Fruit fly (Drosophila melanogaster) whole organism, prepupa: ENCODE results near the gene CG3168.

Experiments used
- CG10669 ChIP-seq: fragments of 200-800 bp; sonication (Bioruptor generic); optimal IDR thresholded peaks from 3 replicates; lab custom pipeline; 2018; ENCODE audit warnings: missing biosample characterization, mild to moderate bottlenecking, missing genetic modification characterization, moderate library complexity
- CG11294 ChIP-seq: fragments of 200-800 bp; sonication (Bioruptor generic); IDR thresholded peaks from 2 replicates; pipeline ENCODE4 v1.3.6; 2022; ENCODE audit warnings: missing biosample characterization, missing genetic modification characterization
- CG11762 ChIP-seq: fragments of 200-800 bp; sonication (Bioruptor generic); optimal IDR thresholded peaks from 3 replicates; lab custom pipeline; 2016; ENCODE audit warnings: missing biosample characterization, missing genetic modification characterization; ENCODE audit not compliant: insufficient read depth
- CG15336 ChIP-seq: fragments of 200-800 bp; sonication (Bioruptor generic); IDR thresholded peaks from 2 replicates; pipeline ENCODE4 v1.3.6; 2022; ENCODE audit warnings: missing biosample characterization, missing genetic modification characterization
- CG1621 ChIP-seq: fragments of 200-800 bp; sonication (Bioruptor generic); optimal IDR thresholded peaks from 3 replicates; lab custom pipeline; 2018; ENCODE audit warnings: missing biosample characterization, mild to moderate bottlenecking, missing genetic modification characterization
- CG3032 ChIP-seq: fragments of 200-800 bp; optimal IDR thresholded peaks from 2 replicates; lab custom pipeline; 2019; ENCODE audit warnings: missing biosample characterization, mild to moderate bottlenecking, missing genetic modification characterization, moderate library complexity
- CG3919 ChIP-seq: fragments of 200-800 bp; sonication (Bioruptor generic); optimal IDR thresholded peaks from 3 replicates; lab custom pipeline; 2016; ENCODE audit warnings: missing biosample characterization, missing genetic modification characterization
- CG4318 ChIP-seq: fragments of 200-800 bp; sonication (Bioruptor generic); optimal IDR thresholded peaks from 3 replicates; lab custom pipeline; 2017; ENCODE audit warnings: missing biosample characterization, mild to moderate bottlenecking, missing genetic modification characterization
- CG6792 ChIP-seq: fragments of 200-800 bp; sonication (Bioruptor generic); optimal IDR thresholded peaks from 3 replicates; lab custom pipeline; 2016; ENCODE audit warnings: missing biosample characterization, missing genetic modification characterization
- CG6808 ChIP-seq: fragments of 200-800 bp; sonication (Bioruptor generic); optimal IDR thresholded peaks from 3 replicates; lab custom pipeline; 2017; ENCODE audit warnings: missing biosample characterization, missing genetic modification characterization, mild to moderate bottlenecking, moderate library complexity, missing genetic modification reagents
- CG6854 ChIP-seq: fragments of 200-800 bp; sonication (Bioruptor generic); optimal IDR thresholded peaks from 2 replicates; lab custom pipeline; 2017; ENCODE audit warnings: missing biosample characterization, mild to moderate bottlenecking, missing genetic modification characterization
- CG7368 ChIP-seq: fragments of 200-800 bp; sonication (Bioruptor generic); optimal IDR thresholded peaks from 3 replicates; lab custom pipeline; 2016; ENCODE audit warnings: missing biosample characterization, missing genetic modification characterization
- CG8119 ChIP-seq: fragments of 200-800 bp; sonication (Bioruptor generic); IDR thresholded peaks from 3 replicates; pipeline ENCODE4 v1.3.6; 2022; ENCODE audit warnings: missing biosample characterization, missing genetic modification characterization
- CG8319 ChIP-seq: fragments of 200-800 bp; sonication (Bioruptor generic); optimal IDR thresholded peaks from 3 replicates; lab custom pipeline; 2016; ENCODE audit warnings: missing biosample characterization, missing genetic modification characterization
- Eip78C ChIP-seq: fragments of 200-800 bp; sonication (Bioruptor generic); peaks from one replicate; lab custom pipeline; 2016; ENCODE audit warnings: missing biosample characterization, missing genetic modification characterization
- Ets96B ChIP-seq: fragments of 200-800 bp; optimal IDR thresholded peaks from 2 replicates; lab custom pipeline; 2019; ENCODE audit warnings: missing biosample characterization, mild to moderate bottlenecking, missing genetic modification characterization, moderate library complexity
- Gug ChIP-seq: fragments of 200-800 bp; sonication (Bioruptor generic); IDR thresholded peaks from 2 replicates; pipeline ENCODE4 v1.3.6; 2022; ENCODE audit warnings: missing biosample characterization, missing genetic modification characterization
- Hr39 ChIP-seq: fragments of 200-800 bp; sonication (Bioruptor generic); optimal IDR thresholded peaks from 2 replicates; lab custom pipeline; 2016; ENCODE audit warnings: missing biosample characterization, missing genetic modification characterization
- Hr4 ChIP-seq: fragments of 200-800 bp; sonication (Bioruptor generic); optimal IDR thresholded peaks from 3 replicates; lab custom pipeline; 2016; ENCODE audit warnings: missing biosample characterization, missing genetic modification characterization
- Lpt ChIP-seq: fragments of 200-800 bp; sonication (Bioruptor generic); optimal IDR thresholded peaks from 3 replicates; lab custom pipeline; 2016; ENCODE audit warnings: missing biosample characterization, missing genetic modification characterization
- Met ChIP-seq: fragments of 200-800 bp; sonication (Bioruptor generic); optimal IDR thresholded peaks from 3 replicates; lab custom pipeline; 2016; ENCODE audit warnings: missing biosample characterization, missing genetic modification characterization
- Sox102F ChIP-seq: fragments of 200-800 bp; sonication (Bioruptor generic); optimal IDR thresholded peaks from 2 replicates; lab custom pipeline; 2016; ENCODE audit warnings: missing biosample characterization, mild to moderate bottlenecking, missing genetic modification characterization
- Sox14 ChIP-seq: fragments of 200-800 bp; sonication (Bioruptor generic); optimal IDR thresholded peaks from 3 replicates; lab custom pipeline; 2016; ENCODE audit warnings: missing biosample characterization, missing genetic modification characterization
- Sox15 ChIP-seq: fragments of 200-800 bp; sonication (Bioruptor generic); optimal IDR thresholded peaks from 3 replicates; lab custom pipeline; 2016; ENCODE audit warnings: missing biosample characterization, missing genetic modification characterization
- acj6 ChIP-seq: fragments of 200-800 bp; sonication (Bioruptor generic); optimal IDR thresholded peaks from 3 replicates; lab custom pipeline; 2016; ENCODE audit warnings: missing biosample characterization, missing genetic modification characterization
- dsx ChIP-seq: fragments of 200-800 bp; optimal IDR thresholded peaks from 3 replicates; lab custom pipeline; 2019; ENCODE audit warnings: missing biosample characterization, mild to moderate bottlenecking, missing genetic modification characterization, moderate library complexity; ENCODE audit not compliant: poor library complexity, severe bottlenecking
- eg ChIP-seq: fragments of 200-800 bp; sonication (Bioruptor generic); IDR thresholded peaks from 3 replicates; pipeline ENCODE4 v1.3.6; 2022; ENCODE audit warnings: missing biosample characterization, missing genetic modification characterization
- esn ChIP-seq: fragments of 200-800 bp; sonication (Bioruptor generic); optimal IDR thresholded peaks from 2 replicates; lab custom pipeline; 2016; ENCODE audit warnings: missing biosample characterization, mild to moderate bottlenecking, missing genetic modification characterization, moderate library complexity
- fd59A ChIP-seq: fragments of 200-800 bp; sonication (Bioruptor generic); optimal IDR thresholded peaks from 2 replicates; lab custom pipeline; 2017; ENCODE audit warnings: missing biosample characterization, mild to moderate bottlenecking, missing genetic modification characterization, missing genetic modification reagents
- fd85E ChIP-seq: fragments of 200-800 bp; sonication (Bioruptor generic); optimal IDR thresholded peaks from 3 replicates; lab custom pipeline; 2016; ENCODE audit warnings: missing biosample characterization, missing genetic modification characterization
- fkh ChIP-seq: fragments of 200-800 bp; sonication (Bioruptor generic); optimal IDR thresholded peaks from 3 replicates; lab custom pipeline; 2017; ENCODE audit warnings: missing biosample characterization, mild to moderate bottlenecking, missing genetic modification characterization, moderate library complexity
- lz ChIP-seq: fragments of 200-800 bp; sonication (Bioruptor generic); optimal IDR thresholded peaks from 3 replicates; lab custom pipeline; 2016; ENCODE audit warnings: missing biosample characterization, missing genetic modification characterization
- net ChIP-seq: fragments of 200-800 bp; sonication (Bioruptor generic); optimal IDR thresholded peaks from 3 replicates; lab custom pipeline; 2016; ENCODE audit warnings: missing biosample characterization, missing genetic modification characterization
- salr ChIP-seq, 2 experiments: fragments of 200-800 bp; sonication (Bioruptor generic); optimal IDR thresholded peaks; 3 replicates each; lab custom pipeline; 2016 to 2018; ENCODE audit warnings: missing biosample characterization in 2 of 2, missing genetic modification characterization in 2 of 2, mild to moderate bottlenecking in 1 of 2
- ss ChIP-seq, 2 experiments: fragments of 200-800 bp; sonication (Bioruptor generic); optimal IDR thresholded peaks; 2 replicates in 1 of 2; 3 replicates in 1 of 2; lab custom pipeline; 2017 to 2018; ENCODE audit warnings: mild to moderate bottlenecking in 2 of 2, missing biosample characterization in 2 of 2, missing genetic modification characterization in 2 of 2, moderate library complexity in 1 of 2
- svp ChIP-seq: fragments of 200-800 bp; sonication (Bioruptor generic); peaks from one replicate; lab custom pipeline; 2016; ENCODE audit warnings: missing biosample characterization, missing genetic modification characterization
- topi ChIP-seq: fragments of 200-800 bp; sonication (Bioruptor generic); optimal IDR thresholded peaks from 3 replicates; lab custom pipeline; 2016; ENCODE audit warnings: missing biosample characterization, missing genetic modification characterization
- vri ChIP-seq: fragments of 200-800 bp; sonication (Bioruptor generic); optimal IDR thresholded peaks from 3 replicates; lab custom pipeline; 2016; ENCODE audit warnings: missing biosample characterization, mild to moderate bottlenecking, missing genetic modification characterization

Gene CG3168

DNA sequence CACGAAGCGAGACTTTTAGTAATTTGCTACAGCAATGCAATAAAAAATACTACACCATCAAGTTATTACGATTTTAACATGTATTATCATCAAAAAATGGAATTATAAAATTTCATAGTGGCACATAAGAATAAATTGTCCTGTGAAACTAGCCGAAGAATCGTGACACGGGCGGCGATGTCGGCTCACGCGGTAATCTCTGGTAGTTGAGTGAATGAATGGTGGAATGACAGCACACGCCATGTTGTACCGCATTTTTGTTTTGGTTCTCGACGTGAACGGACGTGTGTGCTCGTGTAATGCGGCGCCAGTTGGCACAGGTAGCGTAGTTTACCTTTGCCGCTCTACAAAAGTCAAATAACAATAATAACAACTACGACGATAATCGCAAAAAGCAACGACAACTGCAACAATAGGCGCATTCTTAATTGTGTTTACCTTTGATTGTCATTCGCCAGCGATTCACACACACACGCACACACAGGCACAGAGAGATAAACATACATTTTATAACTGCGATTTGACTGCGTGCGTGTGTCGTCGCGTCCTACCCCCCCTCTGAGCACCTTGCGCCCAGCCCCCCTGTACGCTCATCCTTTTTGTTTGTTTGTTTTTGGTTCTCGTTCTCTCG is 40.4 kb downstream of the CG3168 start, which contains the start of gene CG14441 (continued):
- TF ChIP-seq svp (GFP tag; lab: Kevin White, UChicago) = peak; percentile 68
- no peak; the same call in 1 of the 3 replicates for TF ChIP-seq CG8119 (GFP tag; lab: Robert Waterston, UW)
- peak; percentile 93 for TF ChIP-seq Eip78C (GFP tag; lab: Kevin White, UChicago)
- TF ChIP-seq CG4318 (GFP tag; lab: Kevin White, UChicago) = no peak
- TF ChIP-seq CG11762 (GFP tag; lab: Kevin White, UChicago) = peak; percentile 18
- no peak for TF ChIP-seq acj6
- peak; percentile 75 to 81 for TF ChIP-seq ss (GFP tag; optimal IDR thresholded peaks at IDR 0.05; lab: Kevin White, UChicago)
- TF ChIP-seq CG3032 (tag; lab: Kevin White, UChicago) = peak; percentile 43
- peak; percentile 62 for TF ChIP-seq vri (GFP tag; lab: Kevin White, UChicago)
- TF ChIP-seq CG3919 (GFP tag; lab: Kevin White, UChicago) = peak; percentile 61
- TF ChIP-seq Hr39 (GFP tag; lab: Kevin White, UChicago) = peak; percentile 5
- no peak for TF ChIP-seq fd85E (GFP tag; lab: Kevin White, UChicago)
- no peak for TF ChIP-seq CG8319 (GFP tag; lab: Kevin White, UChicago)
- no peak for TF ChIP-seq salr (GFP tag; optimal IDR thresholded peaks at IDR 0.05; lab: Kevin White, UChicago)
- peak; percentile 55 for TF ChIP-seq CG6854 (GFP tag; lab: Kevin White, UChicago)
- TF ChIP-seq CG1621 (tag; lab: Kevin White, UChicago) = peak; percentile 18
- peak; percentile 13 for TF ChIP-seq CG7368 (GFP tag; lab: Kevin White, UChicago)
- TF ChIP-seq dsx (GFP tag; lab: Kevin White, UChicago) = peak; percentile 68
- TF ChIP-seq CG15336 = peak; percentile 68
- TF ChIP-seq Sox102F = peak; percentile 77
- peak; percentile 38 for TF ChIP-seq lz
- TF ChIP-seq CG10669 (GFP tag; lab: Kevin White, UChicago) = peak; percentile 29
- TF ChIP-seq esn (GFP tag; lab: Kevin White, UChicago) = peak; percentile 65
- TF ChIP-seq Gug (GFP tag; lab: Robert Waterston, UW) = no peak
- TF ChIP-seq eg = peak; percentile 32; the same call in 1 of the 3 replicates
- no peak for TF ChIP-seq CG11294 (GFP tag; lab: Robert Waterston, UW)
- TF ChIP-seq net (GFP tag; lab: Kevin White, UChicago) = peak; percentile 71
- TF ChIP-seq fd59A = no peak
- no peak for TF ChIP-seq Lpt
- TF ChIP-seq Sox14 = peak; percentile 58
- peak; percentile 81 for TF ChIP-seq fkh
- peak; percentile 69 for TF ChIP-seq topi
- peak; percentile 37 for TF ChIP-seq Ets96B
- no peak for TF ChIP-seq Sox15 (GFP tag; lab: Kevin White, UChicago)
- peak; percentile 47 for TF ChIP-seq CG6792 (GFP tag; lab: Kevin White, UChicago)

- no peak for TF ChIP-seq esn (GFP tag; lab: Kevin White, UChicago)
- peak; percentile 4 to 45 for TF ChIP-seq ss (GFP tag; optimal IDR thresholded peaks at IDR 0.05; lab: Kevin White, UChicago)
- TF ChIP-seq CG15336 = 0 out of 2 replicates have a peak, but pooled peaks have one; percentile 14
- peak; percentile 68 for TF ChIP-seq fkh
- TF ChIP-seq CG8119 (GFP tag; lab: Robert Waterston, UW) = no peak
- no peak for TF ChIP-seq Hr4 (GFP tag; lab: Kevin White, UChicago)
- TF ChIP-seq CG1621 (tag; lab: Kevin White, UChicago) = peak; percentile 40
- peak; percentile 16 for TF ChIP-seq Eip78C (GFP tag; lab: Kevin White, UChicago)
- TF ChIP-seq Met = no peak
- no peak for TF ChIP-seq Sox14
- peak; percentile 15 for TF ChIP-seq CG6808
- TF ChIP-seq CG6792 (GFP tag; lab: Kevin White, UChicago) = no peak
- TF ChIP-seq vri (GFP tag; lab: Kevin White, UChicago) = peak; percentile 30
- no peak for TF ChIP-seq svp (GFP tag; lab: Kevin White, UChicago)
- TF ChIP-seq dsx (GFP tag; lab: Kevin White, UChicago) = no peak
- TF ChIP-seq CG6854 (GFP tag; lab: Kevin White, UChicago) = peak; percentile 35
Measured at dm6 chrX:6698248-6698812, 41.5 kb downstream of the CG3168 start, which contains the start of gene CG14440. TSS of gene CG14440 (minus strand) at chrX:6698567.
